Worm (Caenorhabditis elegans): ENCODE measurements around the gene srw-103.

Gene srw-103

DNA sequence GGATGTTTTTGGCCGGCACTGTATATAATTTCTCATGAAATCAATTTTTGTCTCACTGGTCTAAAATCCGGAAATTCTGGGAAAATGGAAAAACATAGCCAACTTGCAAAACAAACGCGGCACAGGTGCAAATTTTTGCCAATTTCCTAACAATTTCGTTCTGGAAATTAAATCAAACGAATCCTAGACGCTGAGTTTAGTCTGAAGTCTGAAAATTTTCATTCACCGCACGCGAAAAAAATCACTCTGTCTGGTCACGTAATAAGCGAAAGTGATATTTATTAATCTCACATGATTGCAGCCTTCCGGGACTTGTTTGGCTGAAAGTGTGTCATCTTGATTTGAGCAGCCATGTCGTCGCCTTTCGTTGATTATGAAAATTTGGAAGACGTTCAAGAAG is at the start of gene srw-103:
srw-103 (plus strand) TSS at position 301 of the 400 bp plus-strand sequence.
- TF ChIP-seq aly-2 (tag; optimal IDR thresholded peaks at IDR 0.05) (no peak), lin-39 (tag; optimal IDR thresholded peaks at IDR 0.05) (no peak), sem-4 (tag; optimal IDR thresholded peaks at IDR 0.05) (no peak), dmd-4 (tag; optimal IDR thresholded peaks at IDR 0.05) (no peak), ztf-1 (GFP tag; conservative IDR thresholded peaks at IDR 0.05) (no peak), nhr-23 (tag; optimal IDR thresholded peaks at IDR 0.05) (no peak), nhr-6 (tag; optimal IDR thresholded peaks at IDR 0.05) (no peak), sma-3 (GFP tag; optimal IDR thresholded peaks at IDR 0.05) (no peak), zag-1 (tag; optimal IDR thresholded peaks at IDR 0.05) (no peak), mab-5 (tag; optimal IDR thresholded peaks at IDR 0.05) (no peak), gmeb-1 (tag; optimal IDR thresholded peaks at IDR 0.05) (no peak), R02D3.7 (tag; optimal IDR thresholded peaks at IDR 0.05) (no peak), nhr-25 (tag; optimal IDR thresholded peaks at IDR 0.05) (no peak), fos-1 (tag; optimal IDR thresholded peaks at IDR 0.05) (no peak), ZK546.5 (tag; optimal IDR thresholded peaks at IDR 0.05) (no peak), ceh-16 (tag; optimal IDR thresholded peaks at IDR 0.05) (no peak)

DNA sequence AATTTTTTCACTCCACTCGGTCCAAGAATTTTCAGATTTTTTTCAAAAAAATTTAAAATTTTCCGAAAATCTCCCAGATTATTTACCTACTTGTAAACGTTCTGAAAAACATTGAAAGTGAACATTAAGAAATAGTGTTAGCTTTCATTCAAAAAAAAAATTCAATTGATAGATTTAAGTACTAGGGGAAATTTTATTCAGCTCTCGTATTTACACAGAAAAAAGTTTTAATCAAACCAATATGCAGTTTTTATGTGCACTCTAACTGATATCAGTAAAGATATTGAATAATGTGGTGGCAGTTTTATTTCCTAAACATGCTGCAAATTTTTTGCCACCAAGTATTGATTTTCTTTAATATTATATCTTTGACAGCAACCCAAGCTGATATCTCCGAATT is 48.8 kb upstream of the srw-103 start, which contains the start of gene irld-42:
irld-42 (plus strand) TSS at position 301 of the 400 bp plus-strand sequence.
- no peak for TF ChIP-seq sem-4 (tag; optimal IDR thresholded peaks at IDR 0.05)
- no peak for TF ChIP-seq ztf-11 (tag; optimal IDR thresholded peaks at IDR 0.05)
- no peak for TF ChIP-seq ama-1 (optimal IDR thresholded peaks at IDR 0.05)
- TF ChIP-seq nhr-10 (tag; optimal IDR thresholded peaks at IDR 0.05): no peak
- no peak for TF ChIP-seq zag-1 (tag; optimal IDR thresholded peaks at IDR 0.05)
- TF ChIP-seq C34F6.9 (tag; optimal IDR thresholded peaks at IDR 0.05): no peak
- no peak for TF ChIP-seq unc-62 (GFP tag; optimal IDR thresholded peaks at IDR 0.05)
- no peak for TF ChIP-seq unc-39 (tag; optimal IDR thresholded peaks at IDR 0.05)

DNA sequence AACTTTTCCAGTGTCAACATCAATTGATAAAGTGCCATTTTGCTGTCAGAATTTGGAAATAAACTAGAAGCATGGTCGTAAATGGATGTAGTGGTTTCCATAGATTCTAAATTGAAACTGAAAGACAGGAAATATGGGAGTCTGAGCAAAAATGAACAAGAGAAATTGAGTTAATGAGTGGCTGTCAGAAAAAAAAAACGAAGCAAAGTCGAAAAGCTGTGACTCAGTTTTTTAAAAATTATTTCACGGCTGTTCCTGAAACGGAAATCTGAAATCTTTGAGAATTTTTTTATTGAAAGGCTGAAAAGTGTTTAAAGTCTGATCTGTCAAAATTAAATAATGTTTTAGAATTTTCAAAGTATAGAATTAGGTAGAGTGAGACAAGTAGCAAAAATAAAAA is 38.8 kb upstream of the srw-103 start, which contains the start of gene srw-98:
srw-98 (minus strand) TSS at position 101 of the 400 bp plus-strand sequence.
- TF ChIP-seq ztf-1 (GFP tag; conservative IDR thresholded peaks at IDR 0.05) (no peak), nhr-10 (tag; optimal IDR thresholded peaks at IDR 0.05) (no peak), nhr-23 (tag; optimal IDR thresholded peaks at IDR 0.05) (no peak), mab-5 (tag; optimal IDR thresholded peaks at IDR 0.05) (no peak), unc-62 (GFP tag; optimal IDR thresholded peaks at IDR 0.05) (no peak), unc-55 (GFP tag; optimal IDR thresholded peaks at IDR 0.05) (no peak), mdl-1 (tag; optimal IDR thresholded peaks at IDR 0.05) (no peak), peb-1 (tag; optimal IDR thresholded peaks at IDR 0.05) (no peak), skn-1 (tag; optimal IDR thresholded peaks at IDR 0.05) (no peak), ama-1 (optimal IDR thresholded peaks at IDR 0.05) (no peak), nhr-12 (tag; optimal IDR thresholded peaks at IDR 0.05) (no peak), lin-11 (tag; optimal IDR thresholded peaks at IDR 0.05) (no peak), nhr-237 (tag; optimal IDR thresholded peaks at IDR 0.05) (no peak), ztf-11 (tag; optimal IDR thresholded peaks at IDR 0.05) (no peak), lin-13 (GFP tag; optimal IDR thresholded peaks at IDR 0.05) (no peak), nhr-21 (tag; optimal IDR thresholded peaks at IDR 0.05) (no peak)

DNA sequence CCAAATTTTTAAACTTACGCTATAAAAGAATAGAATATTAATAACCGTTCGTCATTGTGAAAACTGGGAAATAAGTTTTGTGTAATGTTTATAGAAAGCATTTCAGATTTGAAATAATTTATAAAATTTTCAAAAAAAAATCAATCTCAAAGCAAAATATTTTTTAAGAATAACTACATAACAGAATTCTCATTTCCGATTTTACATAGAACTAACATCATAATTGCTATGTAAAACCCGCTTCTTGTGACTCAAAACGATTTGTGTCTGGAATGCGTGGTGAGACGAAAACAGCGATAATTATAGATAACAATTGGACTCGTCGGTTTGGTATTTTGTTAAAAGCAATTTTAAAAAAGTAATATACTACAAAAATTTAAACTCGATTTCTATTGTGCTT is 36.2 kb upstream of the srw-103 start, which contains the start of gene srw-91:
srw-91 (minus strand) TSS at position 101 of the 400 bp plus-strand sequence.
- TF ChIP-seq unc-55 (GFP tag; optimal IDR thresholded peaks at IDR 0.05) (no peak), ceh-82 (tag; optimal IDR thresholded peaks at IDR 0.05) (no peak), nhr-237 (tag; optimal IDR thresholded peaks at IDR 0.05) (no peak), unc-39 (tag; optimal IDR thresholded peaks at IDR 0.05) (no peak), nhr-11 (tag; optimal IDR thresholded peaks at IDR 0.05) (no peak), snpc-4 (tag; optimal IDR thresholded peaks at IDR 0.05) (no peak), elt-1 (tag; optimal IDR thresholded peaks at IDR 0.05) (no peak), sma-9 (GFP tag; optimal IDR thresholded peaks at IDR 0.05) (no peak), sma-9 (tag; optimal IDR thresholded peaks at IDR 0.05) (no peak), fos-1 (tag; optimal IDR thresholded peaks at IDR 0.05) (no peak), lin-39 (tag; optimal IDR thresholded peaks at IDR 0.05) (no peak), mab-5 (tag; optimal IDR thresholded peaks at IDR 0.05) (no peak), crh-2 (tag; optimal IDR thresholded peaks at IDR 0.05) (no peak)

All from whole organism, L2 larva.